Fruit fly (Drosophila melanogaster) whole organism: ENCODE results near the gene CG6628.

Experiments used
- CG8478 ChIP-seq: fragments of >200 bp; optimal IDR thresholded peaks from 2 replicates; lab custom pipeline; 2018; ENCODE audit warnings: inconsistent platforms
- Dll ChIP-seq: fragments of >200 bp; optimal IDR thresholded peaks from 2 replicates; lab custom pipeline; 2017
- EcR ChIP-seq, 2 experiments: fragments of >200 bp; optimal IDR thresholded peaks; 2 replicates each; lab custom pipeline; 2017; ENCODE audit warnings: missing biosample characterization in 2 of 2, missing genetic modification characterization in 2 of 2, missing genetic modification reagents in 2 of 2
- pan ChIP-seq: fragments of >200 bp; optimal IDR thresholded peaks from 2 replicates; lab custom pipeline; 2017
- psq ChIP-seq: fragments of >200 bp; optimal IDR thresholded peaks from 2 replicates; lab custom pipeline; 2017
- usp ChIP-seq: fragments of >200 bp; optimal IDR thresholded peaks from 2 replicates; lab custom pipeline; 2017; ENCODE audit warnings: missing biosample characterization, missing genetic modification characterization, mixed read lengths

The CG6628 gene

DNA sequence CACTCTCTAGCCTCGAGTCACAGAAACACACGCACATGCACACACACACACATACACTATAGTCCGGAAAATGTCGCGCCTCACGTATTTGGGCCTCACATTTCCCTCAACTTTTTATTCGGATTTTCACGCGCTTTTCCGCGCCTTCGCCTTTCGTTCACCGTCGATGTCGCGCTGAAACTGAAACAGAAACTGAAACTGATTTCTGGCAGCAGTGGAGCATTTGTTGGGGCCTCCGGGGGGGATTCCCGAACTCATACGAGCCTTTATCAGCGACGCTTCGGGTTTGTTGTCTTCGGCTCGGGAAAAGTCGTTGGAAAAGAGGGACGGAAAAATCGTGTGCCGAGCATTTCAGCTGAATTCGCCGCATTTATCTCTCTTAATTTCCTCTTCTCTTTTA is 19.1 kb upstream of the CG6628 start, which contains the start of gene dpr10:
Gene dpr10 (minus strand): TSS at position 185 of the 400 bp plus-strand sequence.
- no peak for TF ChIP-seq CG8478
- no peak for TF ChIP-seq EcR (GFP tag; optimal IDR thresholded peaks at IDR 0.05; lab: Kevin White, UChicago)
- no peak for TF ChIP-seq usp (GFP tag; lab: Kevin White, UChicago)
- no peak for TF ChIP-seq Dll (lab: Kevin White, UChicago)
- TF ChIP-seq pan (lab: Kevin White, UChicago), result no peak
- no peak for TF ChIP-seq psq

DNA sequence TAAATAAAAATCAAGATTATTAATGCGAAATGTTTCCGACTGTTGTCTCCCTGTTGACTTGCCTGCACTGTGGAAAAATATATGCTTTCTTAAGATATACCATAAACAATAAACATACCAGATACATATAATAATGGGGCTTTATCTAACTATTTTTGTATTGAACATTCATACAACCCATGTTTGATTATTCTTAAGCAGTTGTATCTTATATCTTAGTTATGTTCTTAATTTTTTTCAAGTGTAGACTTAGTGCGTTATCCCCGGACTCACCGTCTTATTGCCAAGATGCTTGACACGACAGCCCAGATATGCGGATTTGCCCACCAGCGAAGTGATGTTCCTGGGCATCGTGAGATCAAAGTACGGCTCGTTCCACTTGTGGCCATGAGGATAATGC is 10.7 kb downstream of the CG6628 start:
- TF ChIP-seq EcR (GFP tag; optimal IDR thresholded peaks at IDR 0.05; lab: Kevin White, UChicago) (no peak), CG8478 (no peak), usp (GFP tag; lab: Kevin White, UChicago) (no peak)

DNA sequence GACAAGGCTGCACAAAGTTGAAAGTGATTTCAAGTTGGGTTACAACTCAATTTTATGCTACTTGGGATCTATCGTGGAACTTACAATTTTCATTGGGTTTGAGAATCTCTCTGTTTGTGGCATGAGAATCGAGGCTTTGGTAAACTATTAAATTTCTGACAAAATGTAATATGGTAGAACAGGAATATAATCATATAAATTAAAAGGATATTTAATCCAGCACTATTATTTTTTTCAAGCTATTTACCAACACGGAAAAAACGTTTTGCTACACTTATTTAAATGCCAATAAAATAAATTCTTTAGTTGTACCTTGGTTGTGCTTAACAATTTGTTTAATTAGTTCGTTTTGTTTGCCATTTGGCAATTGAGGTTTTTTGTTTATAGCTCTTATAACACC is 15.3 kb downstream of the CG6628 start, which contains the start of gene CG8072:
Gene CG8072 (plus strand): TSS at position 301 of the 400 bp plus-strand sequence.
- TF ChIP-seq pan (lab: Kevin White, UChicago) (no peak), psq (no peak), CG8478 (no peak), Dll (lab: Kevin White, UChicago) (no peak), EcR (GFP tag; optimal IDR thresholded peaks at IDR 0.05; lab: Kevin White, UChicago) (no peak), usp (GFP tag; lab: Kevin White, UChicago) (no peak)
